Worm (Caenorhabditis elegans): Measurements from ENCODE around the gene Y56A3A.22.
A peak's percentile ranks its signal among the peaks of the same experiment; 100 is the strongest.

The Y56A3A.22 gene

ce11 chrIII:11914220-11914619, 7.3 kb upstream of the Y56A3A.22 start, which contains the start of gene Y56A3A.16:
TSS of gene Y56A3A.16 (minus strand) at chrIII:11914320.
- TF ChIP-seq nhr-77 (tag; optimal IDR thresholded peaks at IDR 0.05): no peak
- no peak for TF ChIP-seq nhr-11 (tag; optimal IDR thresholded peaks at IDR 0.05)
- TF ChIP-seq ZK546.5 (tag; optimal IDR thresholded peaks at IDR 0.05): no peak
- TF ChIP-seq eor-1 (tag; optimal IDR thresholded peaks at IDR 0.05): no peak
- TF ChIP-seq nhr-12 (tag; optimal IDR thresholded peaks at IDR 0.05): no peak
- no peak for TF ChIP-seq aly-2 (tag; optimal IDR thresholded peaks at IDR 0.05)
- TF ChIP-seq ceh-9 (tag; optimal IDR thresholded peaks at IDR 0.05): no peak
- TF ChIP-seq pqm-1 (tag; optimal IDR thresholded peaks at IDR 0.05): no peak
- no peak for TF ChIP-seq fkh-10 (GFP tag; optimal IDR thresholded peaks at IDR 0.05)
- no peak for TF ChIP-seq nhr-25 (tag; optimal IDR thresholded peaks at IDR 0.05)
- no peak for TF ChIP-seq hmg-11 (tag; optimal IDR thresholded peaks at IDR 0.05)
- no peak for TF ChIP-seq ceh-16 (tag; optimal IDR thresholded peaks at IDR 0.05)
- no peak for TF ChIP-seq elt-1 (tag; optimal IDR thresholded peaks at IDR 0.05)

- peak; percentile 6 for TF ChIP-seq pha-4 (tag; optimal IDR thresholded peaks at IDR 0.05)
- TF ChIP-seq nhr-23 (tag; optimal IDR thresholded peaks at IDR 0.05): no peak
- TF ChIP-seq hmg-11 (tag; optimal IDR thresholded peaks at IDR 0.05): peak; percentile 24
- no peak for TF ChIP-seq nhr-237 (tag; optimal IDR thresholded peaks at IDR 0.05)
- TF ChIP-seq nfya-1 (tag; optimal IDR thresholded peaks at IDR 0.05; ENCODE audit: insufficient read depth): peak; percentile 54
- peak; percentile 33 for TF ChIP-seq lin-15B (tag; optimal IDR thresholded peaks at IDR 0.05)
Observed at ce11 chrIII:11915666-11916065, 5.8 kb upstream of the Y56A3A.22 start, which contains the start of the genes ndab-1 and npp-16. TSS of gene ndab-1 (minus strand) at chrIII:11915712. TSS of gene npp-16 (plus strand) at chrIII:11915928.

- TF ChIP-seq hmg-11 (tag; optimal IDR thresholded peaks at IDR 0.05) (no peak), pha-4 (tag; optimal IDR thresholded peaks at IDR 0.05) (no peak), mdl-1 (tag; optimal IDR thresholded peaks at IDR 0.05) (no peak), ceh-9 (tag; optimal IDR thresholded peaks at IDR 0.05) (no peak), fos-1 (tag; optimal IDR thresholded peaks at IDR 0.05) (no peak), lsy-12 (tag; optimal IDR thresholded peaks at IDR 0.05) (no peak), ztf-4 (tag; optimal IDR thresholded peaks at IDR 0.05) (no peak), tbx-2 (tag; optimal IDR thresholded peaks at IDR 0.05) (no peak), ceh-28 (tag; optimal IDR thresholded peaks at IDR 0.05) (no peak), nfya-1 (tag; optimal IDR thresholded peaks at IDR 0.05; ENCODE audit: insufficient read depth) (no peak), skn-1 (tag; optimal IDR thresholded peaks at IDR 0.05) (no peak), egl-27 (tag; optimal IDR thresholded peaks at IDR 0.05) (no peak)
Observed at ce11 chrIII:11916260-11916659, 5.2 kb upstream of the Y56A3A.22 start.

DNA sequence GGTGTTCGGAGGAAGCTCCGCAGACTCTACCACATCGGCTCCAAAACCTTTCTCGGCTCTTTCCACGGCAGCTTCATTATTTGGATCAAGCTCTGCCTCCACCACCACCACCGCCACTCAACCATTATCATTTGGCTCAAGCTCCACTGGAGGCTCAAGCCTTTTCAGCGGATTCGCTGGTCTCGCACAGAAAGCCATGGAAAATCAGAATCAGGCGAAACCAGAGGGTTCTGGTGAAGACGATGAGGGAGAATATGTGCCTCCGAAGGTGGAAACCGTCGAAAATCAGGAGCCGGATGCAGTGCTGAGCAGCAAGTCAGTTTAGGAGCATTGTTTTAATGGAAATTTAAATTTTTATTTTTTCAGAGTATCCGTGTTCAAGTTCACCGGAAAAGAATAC, 4.4 kb upstream of the Y56A3A.22 start:
- no peak for TF ChIP-seq aly-2 (tag; optimal IDR thresholded peaks at IDR 0.05)
- no peak for TF ChIP-seq ZK546.5 (tag; optimal IDR thresholded peaks at IDR 0.05)
- TF ChIP-seq R02D3.7 (tag; optimal IDR thresholded peaks at IDR 0.05): no peak
- TF ChIP-seq nhr-43 (tag; optimal IDR thresholded peaks at IDR 0.05; ENCODE audit: poor library complexity, severe bottlenecking): no peak
- TF ChIP-seq ceh-82 (tag; optimal IDR thresholded peaks at IDR 0.05): no peak

- TF ChIP-seq lin-39 (tag; optimal IDR thresholded peaks at IDR 0.05): no peak
- no peak for TF ChIP-seq snpc-4 (tag; optimal IDR thresholded peaks at IDR 0.05)
- TF ChIP-seq nhr-43 (tag; optimal IDR thresholded peaks at IDR 0.05; ENCODE audit: poor library complexity, severe bottlenecking): no peak
- no peak for TF ChIP-seq aly-2 (tag; optimal IDR thresholded peaks at IDR 0.05)
- TF ChIP-seq nhr-77 (tag; optimal IDR thresholded peaks at IDR 0.05): no peak
- no peak for TF ChIP-seq lsy-12 (tag; optimal IDR thresholded peaks at IDR 0.05)
- no peak for TF ChIP-seq unc-62 (GFP tag; optimal IDR thresholded peaks at IDR 0.05)
- TF ChIP-seq nhr-12 (tag; optimal IDR thresholded peaks at IDR 0.05): no peak
- TF ChIP-seq ceh-28 (tag; optimal IDR thresholded peaks at IDR 0.05): no peak
- TF ChIP-seq fkh-10 (GFP tag; optimal IDR thresholded peaks at IDR 0.05): no peak
- no peak for TF ChIP-seq nhr-25 (tag; optimal IDR thresholded peaks at IDR 0.05)
- no peak for TF ChIP-seq zag-1 (tag; optimal IDR thresholded peaks at IDR 0.05)
- no peak for TF ChIP-seq mml-1 (tag; optimal IDR thresholded peaks at IDR 0.05)
- TF ChIP-seq ceh-9 (tag; optimal IDR thresholded peaks at IDR 0.05): no peak
- TF ChIP-seq elt-3 (tag; optimal IDR thresholded peaks at IDR 0.05): no peak
- TF ChIP-seq ceh-82 (tag; optimal IDR thresholded peaks at IDR 0.05): no peak
- TF ChIP-seq R02D3.7 (tag; optimal IDR thresholded peaks at IDR 0.05): no peak
- no peak for TF ChIP-seq elt-2 (tag; optimal IDR thresholded peaks at IDR 0.05)
- no peak for TF ChIP-seq ztf-11 (tag; optimal IDR thresholded peaks at IDR 0.05)
Observed at ce11 chrIII:11917525-11917924, 4.0 kb upstream of the Y56A3A.22 start.

Measured in whole organism, L3 larva.